Worm (Caenorhabditis elegans) whole organism, late embryonic: ENCODE measurements around the gene F53F4.2.

Experiments used
- C08G9.2 ChIP-seq: sonication (generic microtip); optimal IDR thresholded peaks from 2 replicates; lab custom pipeline; 2016; ENCODE audit warnings: mild to moderate bottlenecking, missing genetic modification characterization, moderate library complexity, missing compliant biosample characterization
- C38D4.7 ChIP-seq: fragments of 200-800 bp; sonication (Bioruptor generic); optimal IDR thresholded peaks from 2 replicates; lab custom pipeline; 2018; ENCODE audit warnings: mild to moderate bottlenecking, missing genetic modification characterization, moderate library complexity, missing compliant biosample characterization
- F13H6.1 ChIP-seq: sonication (generic microtip); optimal IDR thresholded peaks from 2 replicates; lab custom pipeline; 2016; ENCODE audit warnings: missing genetic modification characterization, missing compliant biosample characterization
- Y22D7AL.16 ChIP-seq: sonication (generic microtip); optimal IDR thresholded peaks from 2 replicates; lab custom pipeline; 2016; ENCODE audit warnings: missing genetic modification characterization, missing compliant biosample characterization
- ceh-14 ChIP-seq: sonication (generic microtip); optimal IDR thresholded peaks from 2 replicates; lab custom pipeline; 2016; ENCODE audit warnings: missing genotype, missing genetic modification characterization, missing compliant biosample characterization
- ceh-18 ChIP-seq: sonication (generic microtip); optimal IDR thresholded peaks from 2 replicates; lab custom pipeline; 2016; ENCODE audit warnings: missing genetic modification characterization, missing compliant biosample characterization
- ceh-19 ChIP-seq: fragments of 200-800 bp; sonication (Bioruptor generic); optimal IDR thresholded peaks from 2 replicates; lab custom pipeline; 2018; ENCODE audit warnings: mild to moderate bottlenecking, missing genetic modification characterization, missing compliant biosample characterization
- ceh-2 ChIP-seq: sonication (generic microtip); optimal IDR thresholded peaks from 2 replicates; lab custom pipeline; 2016; ENCODE audit warnings: missing genotype, missing genetic modification characterization, missing compliant biosample characterization
- ceh-22 ChIP-seq: sonication (generic microtip); optimal IDR thresholded peaks from 2 replicates; lab custom pipeline; 2017; ENCODE audit warnings: missing biosample characterization, missing genetic modification characterization
- ceh-24 ChIP-seq: sonication (generic microtip); optimal IDR thresholded peaks from 2 replicates; lab custom pipeline; 2016; ENCODE audit warnings: mild to moderate bottlenecking, missing genetic modification characterization, missing compliant biosample characterization
- ceh-31 ChIP-seq: sonication (generic microtip); optimal IDR thresholded peaks from 2 replicates; lab custom pipeline; 2016; ENCODE audit warnings: missing genetic modification characterization, missing compliant biosample characterization
- ceh-6 ChIP-seq: fragments of 200-800 bp; sonication (Bioruptor generic); optimal IDR thresholded peaks from 2 replicates; lab custom pipeline; 2018; ENCODE audit warnings: mild to moderate bottlenecking, missing genetic modification characterization, missing compliant biosample characterization
- ceh-9 ChIP-seq: sonication (generic microtip); optimal IDR thresholded peaks from 2 replicates; lab custom pipeline; 2016; ENCODE audit warnings: mild to moderate bottlenecking, missing genetic modification characterization, inconsistent platforms, missing compliant biosample characterization
- che-1 ChIP-seq: sonication (generic microtip); optimal IDR thresholded peaks from 2 replicates; lab custom pipeline; 2016; ENCODE audit warnings: mild to moderate bottlenecking, missing genetic modification characterization, missing compliant biosample characterization
- dmd-4 ChIP-seq: sonication (generic microtip); optimal IDR thresholded peaks from 2 replicates; lab custom pipeline; 2016; ENCODE audit warnings: borderline replicate concordance, missing genetic modification characterization, missing compliant biosample characterization
- dve-1 ChIP-seq: sonication (generic microtip); optimal IDR thresholded peaks from 2 replicates; lab custom pipeline; 2017; ENCODE audit warnings: antibody characterized with exemption, mild to moderate bottlenecking, missing genetic modification characterization, missing compliant biosample characterization
- elt-2 ChIP-seq: sonication (generic microtip); optimal IDR thresholded peaks from 2 replicates; lab custom pipeline; 2016; ENCODE audit warnings: missing genetic modification reagents, missing genetic modification characterization, missing compliant biosample characterization
- eyg-1 ChIP-seq: sonication (generic microtip); optimal IDR thresholded peaks from 2 replicates; lab custom pipeline; 2016; ENCODE audit warnings: missing genotype, missing genetic modification characterization, missing compliant biosample characterization
- fkh-10 ChIP-seq: fragments of 150-350 bp; optimal IDR thresholded peaks from 2 replicates; lab custom pipeline; 2014; ENCODE audit warnings: missing biosample characterization, missing genetic modification reagents, missing genetic modification characterization
- fkh-6 ChIP-seq: sonication (generic microtip); optimal IDR thresholded peaks from 2 replicates; lab custom pipeline; 2016; ENCODE audit warnings: missing genetic modification characterization, missing compliant biosample characterization
- gmeb-2 ChIP-seq: sonication (generic microtip); optimal IDR thresholded peaks from 2 replicates; lab custom pipeline; 2016; ENCODE audit warnings: missing genetic modification characterization, inconsistent platforms, missing compliant biosample characterization
- hlh-30 ChIP-seq: sonication (generic microtip); optimal IDR thresholded peaks from 2 replicates; lab custom pipeline; 2017; ENCODE audit warnings: antibody characterized with exemption, missing genetic modification characterization, missing compliant biosample characterization; ENCODE audit not compliant: insufficient read depth
- hlh-6 ChIP-seq: sonication (generic microtip); optimal IDR thresholded peaks from 2 replicates; lab custom pipeline; 2016; ENCODE audit warnings: missing genotype, missing genetic modification characterization, missing compliant biosample characterization
- hlh-8 ChIP-seq: sonication (generic microtip); optimal IDR thresholded peaks from 2 replicates; lab custom pipeline; 2016; ENCODE audit warnings: missing genotype, missing genetic modification characterization, missing compliant biosample characterization
- lin-11 ChIP-seq: fragments of 200-800 bp; sonication (Bioruptor generic); optimal IDR thresholded peaks from 2 replicates; lab custom pipeline; 2018; ENCODE audit warnings: mild to moderate bottlenecking, missing genetic modification characterization, missing compliant biosample characterization
- nhr-11 ChIP-seq: fragments of 150-350 bp; optimal IDR thresholded peaks from 2 replicates; lab custom pipeline; 2014; ENCODE audit warnings: missing biosample characterization, missing genetic modification characterization
- npax-4 ChIP-seq: sonication (generic microtip); optimal IDR thresholded peaks from 2 replicates; lab custom pipeline; 2016; ENCODE audit warnings: missing genetic modification characterization, missing compliant biosample characterization
- odd-2 ChIP-seq: sonication (generic microtip); optimal IDR thresholded peaks from 2 replicates; lab custom pipeline; 2017; ENCODE audit warnings: antibody characterized with exemption, mild to moderate bottlenecking, missing genetic modification characterization, missing compliant biosample characterization
- pat-9 ChIP-seq: fragments of 200-800 bp; sonication (Bioruptor generic); optimal IDR thresholded peaks from 2 replicates; lab custom pipeline; 2018; ENCODE audit warnings: mild to moderate bottlenecking, missing genetic modification characterization, moderate library complexity, missing compliant biosample characterization
- pha-2 ChIP-seq: sonication (generic microtip); optimal IDR thresholded peaks from 2 replicates; lab custom pipeline; 2017; ENCODE audit warnings: mild to moderate bottlenecking, missing genetic modification characterization, missing compliant biosample characterization
- pqm-1 ChIP-seq: sonication (generic microtip); optimal IDR thresholded peaks from 2 replicates; lab custom pipeline; 2016; ENCODE audit warnings: missing genetic modification characterization, missing compliant biosample characterization
- ref-2 ChIP-seq: sonication (generic microtip); optimal IDR thresholded peaks from 2 replicates; lab custom pipeline; 2016; ENCODE audit warnings: missing genetic modification characterization, missing compliant biosample characterization
- sdc-2 ChIP-seq: sonication (generic microtip); optimal IDR thresholded peaks from 2 replicates; lab custom pipeline; 2016; ENCODE audit warnings: missing genotype, missing genetic modification characterization, missing compliant biosample characterization
- sox-4 ChIP-seq: sonication (generic microtip); optimal IDR thresholded peaks from 2 replicates; lab custom pipeline; 2017; ENCODE audit warnings: mild to moderate bottlenecking, missing genetic modification characterization, inconsistent platforms, missing compliant biosample characterization
- tbx-2 ChIP-seq: sonication (generic microtip); optimal IDR thresholded peaks from 2 replicates; lab custom pipeline; 2016; ENCODE audit warnings: missing genetic modification characterization, missing compliant biosample characterization
- tbx-7 ChIP-seq: sonication (generic microtip); optimal IDR thresholded peaks from 2 replicates; lab custom pipeline; 2016; ENCODE audit warnings: missing genotype, missing genetic modification characterization, missing compliant biosample characterization
- ttx-3 ChIP-seq: sonication (generic microtip); optimal IDR thresholded peaks from 2 replicates; lab custom pipeline; 2016; ENCODE audit warnings: missing genetic modification reagents, missing genetic modification characterization, missing compliant biosample characterization
- unc-86 ChIP-seq: sonication (generic microtip); optimal IDR thresholded peaks from 2 replicates; lab custom pipeline; 2016; ENCODE audit warnings: missing genetic modification characterization, missing compliant biosample characterization

Gene F53F4.2

DNA sequence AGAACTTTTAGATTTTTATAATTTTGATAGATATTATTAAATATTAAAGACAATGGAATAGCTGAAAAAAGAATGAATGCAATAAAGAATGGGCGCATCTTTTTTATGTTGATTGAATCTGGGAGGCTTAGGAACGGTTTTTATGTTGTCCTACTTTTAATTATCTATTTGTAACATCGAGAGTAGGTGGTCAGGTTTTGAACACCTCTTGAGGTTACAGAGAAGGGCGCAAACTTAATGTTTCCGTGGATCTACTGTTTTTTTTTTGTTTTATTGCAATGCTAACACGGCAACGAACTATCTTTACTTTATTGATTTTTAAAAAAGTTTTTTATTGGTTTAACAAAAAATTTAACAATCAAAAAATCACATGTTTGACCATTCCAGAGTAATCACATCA is 24.5 kb upstream of the F53F4.2 start, which contains the start of gene F53F4.7:
Gene F53F4.7, minus strand, starts transcription at position 101 of the 400 bp plus-strand sequence.
- TF ChIP-seq ceh-19 (GFP tag; lab: Kevin White, UChicago), result no peak
- no peak for TF ChIP-seq sdc-2 (tag; lab: Kevin White, UChicago)
- no peak for TF ChIP-seq npax-4 (tag; lab: Kevin White, UChicago)
- no peak for TF ChIP-seq C08G9.2 (tag; lab: Kevin White, UChicago)
- TF ChIP-seq dmd-4, result no peak
- no peak for TF ChIP-seq dve-1 (tag; lab: Kevin White, UChicago)
- TF ChIP-seq F13H6.1 (tag; lab: Kevin White, UChicago), result no peak
- no peak for TF ChIP-seq gmeb-2
- TF ChIP-seq che-1 (tag; lab: Kevin White, UChicago), result no peak
- no peak for TF ChIP-seq ceh-31
- no peak for TF ChIP-seq Y22D7AL.16 (tag; lab: Kevin White, UChicago)
- TF ChIP-seq eyg-1 (tag; lab: Kevin White, UChicago), result no peak
- no peak for TF ChIP-seq pqm-1 (tag; lab: Kevin White, UChicago)

DNA sequence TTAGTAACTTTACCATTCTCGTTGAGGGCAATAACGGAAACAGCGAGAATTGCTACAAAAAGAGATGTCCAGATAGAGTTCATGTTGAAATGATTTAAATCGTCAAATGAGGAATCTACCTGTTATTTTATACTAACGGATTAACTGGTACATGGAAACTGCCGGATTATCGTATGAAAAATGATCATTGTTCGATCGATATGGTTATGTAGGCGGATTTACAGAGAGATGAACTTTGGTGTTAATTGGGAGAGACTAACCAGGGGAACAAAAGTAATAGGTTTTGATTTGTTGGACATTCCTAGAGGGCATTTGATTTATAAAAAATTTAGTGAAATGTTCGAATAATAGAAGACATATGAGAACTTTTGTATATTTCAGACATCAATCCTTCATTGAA is 22.4 kb upstream of the F53F4.2 start, which contains the start of gene spig-9:
Gene spig-9, minus strand, starts transcription at position 101 of the 400 bp plus-strand sequence.
- TF ChIP-seq pqm-1 (tag; lab: Kevin White, UChicago) (no peak), ref-2 (tag; lab: Kevin White, UChicago) (no peak), odd-2 (tag; lab: Kevin White, UChicago) (no peak), tbx-7 (tag; lab: Kevin White, UChicago) (no peak), pha-2 (tag; lab: Kevin White, UChicago) (no peak), ceh-22 (tag; lab: Kevin White, UChicago) (no peak), fkh-10 (GFP tag; lab: Kevin White, UChicago) (no peak), ceh-6 (GFP tag; lab: Kevin White, UChicago) (no peak), hlh-8 (tag; lab: Kevin White, UChicago) (no peak), hlh-6 (tag; lab: Kevin White, UChicago) (no peak), hlh-30 (no peak), sox-4 (tag; lab: Kevin White, UChicago) (no peak), ceh-31 (no peak), Y22D7AL.16 (tag; lab: Kevin White, UChicago) (no peak)

DNA sequence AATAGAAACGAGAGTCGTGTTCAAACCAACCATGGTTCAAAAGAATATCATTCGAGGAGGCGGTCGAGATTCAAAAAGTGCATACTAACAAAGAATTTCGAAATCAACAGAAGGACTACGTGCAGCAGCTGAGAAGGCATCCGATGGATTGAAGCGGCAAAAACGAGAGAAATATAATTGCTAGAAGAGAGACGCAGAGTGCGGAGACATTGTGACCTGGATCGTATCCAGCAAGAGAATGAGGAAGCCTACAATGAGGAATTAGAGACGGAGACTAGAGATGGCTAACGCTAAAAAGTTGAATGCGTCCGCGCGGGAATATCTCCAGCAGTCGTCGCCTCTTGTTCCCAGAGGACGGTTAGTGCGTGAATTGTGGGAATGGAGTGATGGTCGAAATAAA is 20.4 kb upstream of the F53F4.2 start:
- no peak for TF ChIP-seq fkh-6
- TF ChIP-seq npax-4 (tag; lab: Kevin White, UChicago), result no peak
- TF ChIP-seq pat-9 (tag; lab: Kevin White, UChicago), result no peak
- no peak for TF ChIP-seq hlh-30
- no peak for TF ChIP-seq ceh-6 (GFP tag; lab: Kevin White, UChicago)
- no peak for TF ChIP-seq ceh-14 (tag; lab: Kevin White, UChicago)
- no peak for TF ChIP-seq ceh-24
- no peak for TF ChIP-seq ceh-18 (tag; lab: Kevin White, UChicago)
- no peak for TF ChIP-seq unc-86 (tag; lab: Kevin White, UChicago)
- no peak for TF ChIP-seq ceh-2 (tag; lab: Kevin White, UChicago)
- TF ChIP-seq dve-1 (tag; lab: Kevin White, UChicago), result no peak
- no peak for TF ChIP-seq nhr-11 (tag; lab: Kevin White, UChicago)
- TF ChIP-seq tbx-2 (tag; lab: Kevin White, UChicago), result no peak
- TF ChIP-seq F13H6.1 (tag; lab: Kevin White, UChicago), result no peak
- TF ChIP-seq C38D4.7 (GFP tag; lab: Kevin White, UChicago), result no peak
- no peak for TF ChIP-seq hlh-8 (tag; lab: Kevin White, UChicago)
- TF ChIP-seq, all 69 proteins: peak for 0

DNA sequence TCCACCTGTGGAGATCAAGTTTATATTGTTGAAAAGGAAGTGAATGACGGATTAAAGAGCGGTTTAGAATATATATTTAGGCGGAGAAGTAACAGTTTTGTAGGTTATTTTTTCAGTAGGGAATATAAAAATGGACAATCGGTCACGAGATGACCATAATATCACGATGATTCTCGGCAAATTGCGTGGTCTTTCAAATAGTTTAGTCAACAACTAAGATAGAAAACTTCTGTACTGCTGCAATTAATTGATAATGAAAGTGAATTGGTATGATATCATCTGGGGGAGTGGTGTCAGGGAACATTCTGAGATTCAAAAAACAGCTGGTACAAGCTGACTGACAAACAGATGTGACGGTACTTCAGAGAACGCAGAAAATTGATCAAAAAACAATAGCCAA is 19.1 kb upstream of the F53F4.2 start:
- TF ChIP-seq ceh-31 (no peak), ceh-18 (tag; lab: Kevin White, UChicago) (no peak), elt-2 (tag; lab: Kevin White, UChicago) (no peak), ref-2 (tag; lab: Kevin White, UChicago) (no peak), ceh-9 (tag; lab: Kevin White, UChicago) (no peak), ttx-3 (tag; lab: Kevin White, UChicago) (no peak), pat-9 (tag; lab: Kevin White, UChicago) (no peak), ceh-24 (no peak), dmd-4 (no peak), lin-11 (no peak), odd-2 (tag; lab: Kevin White, UChicago) (no peak), sdc-2 (tag; lab: Kevin White, UChicago) (no peak)
